Fruit fly (Drosophila melanogaster): ENCODE data around the gene CG12990.

The CG12990 gene

DNA sequence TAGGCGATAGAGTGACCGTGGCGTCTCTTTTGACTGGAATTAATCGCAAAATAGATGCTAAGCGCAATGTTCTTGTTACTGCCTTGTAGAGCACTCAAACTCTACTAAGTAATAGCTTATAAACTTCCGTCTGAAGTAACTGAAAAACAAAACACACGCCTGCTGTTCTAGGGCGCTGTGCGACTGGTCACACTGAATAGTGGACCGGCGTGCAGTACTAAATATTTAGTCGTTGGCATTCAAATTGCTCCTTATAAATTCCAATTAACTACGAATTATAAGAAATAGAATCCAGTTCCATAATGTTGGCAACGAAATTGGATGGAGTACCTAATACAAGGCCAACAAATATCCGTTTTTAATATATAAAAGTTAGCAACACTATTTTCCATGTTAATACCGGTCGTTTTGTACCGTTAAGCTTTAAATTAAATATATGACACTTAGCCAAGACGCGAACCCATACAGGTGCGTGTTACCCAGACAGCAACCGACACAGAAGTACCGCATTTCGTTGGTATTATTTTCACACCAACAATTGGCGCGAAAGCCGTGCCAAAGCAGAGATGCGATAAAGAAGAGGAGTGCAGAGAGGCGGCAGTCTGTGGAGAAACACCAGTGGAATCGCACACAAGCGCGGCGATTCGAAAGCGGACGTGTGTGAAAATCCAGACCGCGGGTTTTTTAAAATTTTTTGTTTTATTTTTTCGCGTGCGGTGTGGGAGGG lies 38.0 kb upstream of the CG12990 start, which contains the start of the genes CG8173 and raskol:
TSS of gene CG8173 (minus strand) at position 108 of the 727 bp plus-strand sequence.
TSS of gene raskol (plus strand) at position 599 of the 727 bp plus-strand sequence.
- TF ChIP-seq h (optimal IDR thresholded peaks at IDR 0.05) (no peak), ttk (optimal IDR thresholded peaks at IDR 0.05) (no peak), Myc (optimal IDR thresholded peaks at IDR 0.05) (no peak), psq (optimal IDR thresholded peaks at IDR 0.05) (peak; percentile 78), Sin3A (optimal IDR thresholded peaks at IDR 0.05) (no peak), insv (optimal IDR thresholded peaks at IDR 0.05) (no peak)

DNA sequence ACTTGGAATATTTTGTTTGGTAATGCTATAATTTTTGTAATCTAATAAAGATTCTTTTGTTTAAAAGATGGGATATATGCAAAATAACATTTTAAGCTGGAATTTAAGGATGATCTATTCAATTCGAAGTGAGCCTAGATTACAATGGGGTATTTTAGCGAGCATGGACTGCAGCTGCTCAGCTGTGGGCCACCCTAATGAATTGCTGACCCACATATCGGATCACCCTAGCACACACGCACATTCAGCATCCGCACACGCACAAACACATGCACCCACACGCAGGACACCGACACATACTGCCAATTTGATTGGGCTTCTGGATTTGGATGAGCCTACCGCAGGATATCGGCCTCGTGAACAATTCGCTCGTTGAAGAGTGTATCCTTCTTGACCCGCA lies 37.2 kb upstream of the CG12990 start:
- TF ChIP-seq insv (optimal IDR thresholded peaks at IDR 0.05): no peak
- no peak for TF ChIP-seq Myc (optimal IDR thresholded peaks at IDR 0.05)
- no peak for TF ChIP-seq Sin3A (optimal IDR thresholded peaks at IDR 0.05)
- TF ChIP-seq ttk (optimal IDR thresholded peaks at IDR 0.05): no peak
- no peak for TF ChIP-seq psq (optimal IDR thresholded peaks at IDR 0.05)
- no peak for TF ChIP-seq h (optimal IDR thresholded peaks at IDR 0.05)

DNA sequence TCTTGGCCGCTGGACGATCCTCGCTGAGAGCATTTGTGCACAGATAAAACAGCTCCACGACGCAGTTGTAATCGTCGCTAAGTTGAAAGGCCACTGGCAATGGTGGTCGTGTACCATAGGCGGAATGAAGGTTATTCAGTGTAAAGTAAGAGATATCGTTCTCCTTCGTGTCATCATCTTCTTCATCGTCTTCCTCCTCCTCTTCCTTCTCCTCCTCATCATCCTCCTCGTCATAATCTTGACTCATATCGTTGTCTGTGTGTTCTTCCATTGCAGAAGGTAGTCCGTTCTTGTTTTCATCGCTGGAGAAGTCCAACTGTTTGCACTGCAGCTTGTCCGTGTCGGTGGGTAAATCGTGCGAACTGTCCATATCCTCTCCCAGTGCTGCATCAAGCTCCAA lies 36.0 kb upstream of the CG12990 start:
- TF ChIP-seq ttk (optimal IDR thresholded peaks at IDR 0.05) (no peak), Myc (optimal IDR thresholded peaks at IDR 0.05) (no peak), Sin3A (optimal IDR thresholded peaks at IDR 0.05) (no peak), h (optimal IDR thresholded peaks at IDR 0.05) (no peak), psq (optimal IDR thresholded peaks at IDR 0.05) (no peak), insv (optimal IDR thresholded peaks at IDR 0.05) (no peak)

DNA sequence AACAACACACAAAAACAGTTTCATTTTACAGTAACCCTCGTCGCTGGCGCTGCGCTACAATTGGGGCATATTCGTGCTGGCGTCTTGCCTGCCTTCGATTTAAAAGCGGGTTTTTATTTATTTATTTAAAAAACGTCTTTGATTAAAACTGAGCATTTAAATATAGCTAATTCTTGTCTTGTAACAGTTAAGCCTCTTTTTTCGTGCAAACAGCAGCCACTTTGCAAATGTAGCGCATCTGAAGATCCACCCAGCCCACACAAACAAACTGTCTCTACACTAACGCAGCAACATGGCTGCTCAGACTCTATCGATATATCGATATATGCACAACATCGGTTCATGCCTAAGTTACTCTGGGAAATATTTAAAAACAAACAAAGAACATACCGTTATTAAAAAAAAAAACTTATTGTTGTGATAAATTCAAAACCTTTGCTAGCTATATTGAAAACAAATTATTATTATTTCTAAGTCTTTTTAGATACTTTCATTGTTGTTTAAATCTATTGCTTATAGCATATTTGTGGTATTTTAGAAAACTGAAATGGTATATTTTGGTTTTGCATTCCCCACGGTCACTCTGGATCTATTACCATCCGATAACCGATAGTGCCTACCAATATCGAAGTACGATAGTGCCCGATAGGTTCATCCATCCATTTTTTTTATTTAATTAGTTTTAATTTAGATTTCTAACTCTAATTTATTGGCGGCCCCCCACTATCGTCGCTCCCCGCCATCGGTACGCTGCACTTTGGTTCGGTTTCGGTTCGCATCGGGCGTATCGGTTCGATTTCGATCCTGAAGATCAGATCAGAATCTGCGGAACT lies 31.3 kb upstream of the CG12990 start, which contains the start of the genes CG8188 and par-6:
TSS of gene CG8188 (minus strand) at position 287 of the 833 bp plus-strand sequence.
TSS of gene par-6 (plus strand) at position 615 of the 833 bp plus-strand sequence.
- no peak for TF ChIP-seq h (optimal IDR thresholded peaks at IDR 0.05)
- TF ChIP-seq Sin3A (optimal IDR thresholded peaks at IDR 0.05): no peak
- no peak for TF ChIP-seq ttk (optimal IDR thresholded peaks at IDR 0.05)
- TF ChIP-seq Myc (optimal IDR thresholded peaks at IDR 0.05): no peak
- no peak for TF ChIP-seq psq (optimal IDR thresholded peaks at IDR 0.05)
- no peak for TF ChIP-seq insv (optimal IDR thresholded peaks at IDR 0.05)

- TF ChIP-seq ttk (optimal IDR thresholded peaks at IDR 0.05): no peak
- no peak for TF ChIP-seq Sin3A (optimal IDR thresholded peaks at IDR 0.05)
- TF ChIP-seq h (optimal IDR thresholded peaks at IDR 0.05): no peak
- TF ChIP-seq Myc (optimal IDR thresholded peaks at IDR 0.05): no peak
- TF ChIP-seq psq (optimal IDR thresholded peaks at IDR 0.05): no peak
- TF ChIP-seq insv (optimal IDR thresholded peaks at IDR 0.05): no peak
Observed at dm6 chrX:17698864-17699504, 27.3 kb upstream of the CG12990 start.

- TF ChIP-seq h (optimal IDR thresholded peaks at IDR 0.05): no peak
- TF ChIP-seq Sin3A (optimal IDR thresholded peaks at IDR 0.05): no peak
Observed at dm6 chrX:17698436-17698835, 26.7 kb upstream of the CG12990 start, which contains the start of gene chas. Gene chas, minus strand, starts transcription at chrX:17698730.

dm6 chrX:17697703-17698145 lies 26.0 kb upstream of the CG12990 start:
- no peak for TF ChIP-seq Myc (optimal IDR thresholded peaks at IDR 0.05)
- no peak for TF ChIP-seq insv (optimal IDR thresholded peaks at IDR 0.05)
- TF ChIP-seq psq (optimal IDR thresholded peaks at IDR 0.05): no peak
- no peak for TF ChIP-seq ttk (optimal IDR thresholded peaks at IDR 0.05)
- no peak for TF ChIP-seq Sin3A (optimal IDR thresholded peaks at IDR 0.05)
- TF ChIP-seq h (optimal IDR thresholded peaks at IDR 0.05): no peak

dm6 chrX:17697266-17697665 lies 25.6 kb upstream of the CG12990 start:
- TF ChIP-seq psq (optimal IDR thresholded peaks at IDR 0.05) (no peak), insv (optimal IDR thresholded peaks at IDR 0.05) (no peak), h (optimal IDR thresholded peaks at IDR 0.05) (no peak)

DNA sequence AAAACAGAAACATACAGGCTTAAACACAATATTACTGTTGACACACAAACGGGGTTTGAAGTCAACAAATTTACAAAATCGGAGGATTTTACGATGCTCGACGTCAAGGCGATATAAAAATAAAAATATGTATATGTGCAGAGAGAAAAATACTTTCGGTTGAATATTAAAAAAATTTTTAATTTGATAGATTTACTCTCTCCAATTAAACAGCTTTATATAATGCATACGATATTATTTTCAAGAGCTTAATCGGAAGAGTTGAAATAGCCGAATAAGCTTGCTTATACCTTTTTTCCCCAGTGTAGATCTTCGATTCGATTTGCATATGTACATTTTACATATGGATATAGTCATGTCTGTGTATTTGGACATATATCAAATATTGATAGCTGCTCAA lies 24.9 kb upstream of the CG12990 start:
- TF ChIP-seq Sin3A (optimal IDR thresholded peaks at IDR 0.05) (no peak), Myc (optimal IDR thresholded peaks at IDR 0.05) (no peak), h (optimal IDR thresholded peaks at IDR 0.05) (no peak), ttk (optimal IDR thresholded peaks at IDR 0.05) (no peak)

dm6 chrX:17695641-17696040 lies 24.0 kb upstream of the CG12990 start:
- no peak for TF ChIP-seq h (optimal IDR thresholded peaks at IDR 0.05)
- TF ChIP-seq Sin3A (optimal IDR thresholded peaks at IDR 0.05): no peak
- TF ChIP-seq ttk (optimal IDR thresholded peaks at IDR 0.05): no peak
- TF ChIP-seq insv (optimal IDR thresholded peaks at IDR 0.05): no peak
- TF ChIP-seq Myc (optimal IDR thresholded peaks at IDR 0.05): no peak
- no peak for TF ChIP-seq psq (optimal IDR thresholded peaks at IDR 0.05)

- TF ChIP-seq h (optimal IDR thresholded peaks at IDR 0.05) (no peak), ttk (optimal IDR thresholded peaks at IDR 0.05) (no peak), Myc (optimal IDR thresholded peaks at IDR 0.05) (no peak), psq (optimal IDR thresholded peaks at IDR 0.05) (no peak), Sin3A (optimal IDR thresholded peaks at IDR 0.05) (no peak), insv (optimal IDR thresholded peaks at IDR 0.05) (no peak)
Observed at dm6 chrX:17694873-17695446, 23.3 kb upstream of the CG12990 start.

Measured in Kc167 (cell line).